Worm (Caenorhabditis elegans) whole organism, L2 larva: ENCODE data around the gene C29F9.9.

Source experiments
- C34F6.9 ChIP-seq: fragments of 150-350 bp; optimal IDR thresholded peaks from 2 replicates; lab custom pipeline; 2014; ENCODE audit warnings: missing biosample characterization, missing genetic modification characterization
- F13H6.1 ChIP-seq: sonication (generic microtip); optimal IDR thresholded peaks from 2 replicates; lab custom pipeline; 2016; ENCODE audit warnings: missing genetic modification characterization, missing compliant biosample characterization
- R02D3.7 ChIP-seq: fragments of 150-350 bp; optimal IDR thresholded peaks from 2 replicates; lab custom pipeline; 2014; ENCODE audit warnings: missing biosample characterization, missing genetic modification characterization
- Y55F3AM.14 ChIP-seq: fragments of 200-800 bp; sonication (Bioruptor generic); optimal IDR thresholded peaks from 2 replicates; lab custom pipeline; 2018; ENCODE audit warnings: mild to moderate bottlenecking, missing genetic modification characterization, missing compliant biosample characterization
- ZK546.5 ChIP-seq: sonication (generic microtip); optimal IDR thresholded peaks from 2 replicates; lab custom pipeline; 2017; ENCODE audit warnings: missing biosample characterization, missing genetic modification characterization
- alr-1 ChIP-seq: fragments of 150-350 bp; optimal IDR thresholded peaks from 2 replicates; lab custom pipeline; 2014; ENCODE audit warnings: missing biosample characterization, missing genetic modification characterization
- aly-2 ChIP-seq: fragments of 150-350 bp; optimal IDR thresholded peaks from 2 replicates; lab custom pipeline; 2014; ENCODE audit warnings: missing biosample characterization, missing genetic modification characterization
- ama-1 ChIP-seq: fragments of 150-350 bp; optimal IDR thresholded peaks from 2 replicates; lab custom pipeline; 2018; ENCODE audit warnings: inconsistent platforms
- blmp-1 ChIP-seq: sonication (generic microtip); optimal IDR thresholded peaks from 2 replicates; lab custom pipeline; 2017; ENCODE audit warnings: missing genetic modification characterization, mild to moderate bottlenecking, missing compliant biosample characterization, antibody characterized with exemption, moderate library complexity; ENCODE audit not compliant: insufficient read depth
- ceh-82 ChIP-seq: fragments of 150-350 bp; optimal IDR thresholded peaks from 2 replicates; lab custom pipeline; 2014; ENCODE audit warnings: missing biosample characterization, missing genetic modification characterization
- crh-2 ChIP-seq: sonication (generic microtip); optimal IDR thresholded peaks from 2 replicates; lab custom pipeline; 2017; ENCODE audit warnings: missing biosample characterization, missing genetic modification characterization
- dmd-4 ChIP-seq: sonication (generic microtip); optimal IDR thresholded peaks from 2 replicates; lab custom pipeline; 2017; ENCODE audit warnings: missing biosample characterization, missing genetic modification characterization
- elt-1 ChIP-seq: fragments of 150-350 bp; optimal IDR thresholded peaks from 2 replicates; lab custom pipeline; 2014; ENCODE audit warnings: missing biosample characterization, missing genetic modification characterization
- elt-3 ChIP-seq: sonication (generic microtip); optimal IDR thresholded peaks from 2 replicates; lab custom pipeline; 2017; ENCODE audit warnings: missing biosample characterization, missing genetic modification characterization
- gmeb-1 ChIP-seq: fragments of 150-350 bp; optimal IDR thresholded peaks from 2 replicates; lab custom pipeline; 2014; ENCODE audit warnings: missing biosample characterization, missing genetic modification characterization
- lin-11 ChIP-seq: fragments of 150-350 bp; sonication (generic microtip); optimal IDR thresholded peaks from 2 replicates; lab custom pipeline; 2014; ENCODE audit warnings: missing biosample characterization, missing genetic modification characterization, inconsistent platforms, mixed read lengths
- lin-13 ChIP-seq: fragments of 150-350 bp; optimal IDR thresholded peaks from 2 replicates; lab custom pipeline; 2014; ENCODE audit warnings: missing biosample characterization, missing genetic modification reagents, missing genetic modification characterization
- lsy-2 ChIP-seq, 2 experiments: fragments of 150-350 bp in 1 of 2; sonication (generic microtip) in 1 of 2; optimal IDR thresholded peaks; 2 replicates each; lab custom pipeline; 2014 to 2017; ENCODE audit warnings: missing biosample characterization in 2 of 2, missing genetic modification characterization in 2 of 2
- mab-5 ChIP-seq: fragments of 150-350 bp; optimal IDR thresholded peaks from 2 replicates; lab custom pipeline; 2014; ENCODE audit warnings: missing biosample characterization, missing genetic modification characterization
- mdl-1 ChIP-seq, 2 experiments: fragments of 150-350 bp in 1 of 2; sonication (generic microtip) in 1 of 2; optimal IDR thresholded peaks; 2 replicates each; lab custom pipeline; 2017; ENCODE audit warnings: missing biosample characterization in 2 of 2, missing genetic modification characterization in 2 of 2
- nhr-10 ChIP-seq: sonication (generic microtip); optimal IDR thresholded peaks from 2 replicates; lab custom pipeline; 2017; ENCODE audit warnings: missing biosample characterization, missing genetic modification characterization
- nhr-11 ChIP-seq: fragments of 150-350 bp; optimal IDR thresholded peaks from 2 replicates; lab custom pipeline; 2014; ENCODE audit warnings: missing biosample characterization, missing genetic modification characterization
- nhr-12 ChIP-seq: fragments of 150-350 bp; optimal IDR thresholded peaks from 2 replicates; lab custom pipeline; 2014; ENCODE audit warnings: missing biosample characterization, missing genetic modification characterization
- nhr-129 ChIP-seq: fragments of 150-350 bp; optimal IDR thresholded peaks from 2 replicates; lab custom pipeline; 2014; ENCODE audit warnings: missing biosample characterization, missing genetic modification characterization
- nhr-21 ChIP-seq: fragments of 150-350 bp; optimal IDR thresholded peaks from 2 replicates; lab custom pipeline; 2014; ENCODE audit warnings: missing biosample characterization, missing genetic modification characterization
- nhr-25 ChIP-seq: fragments of 150-350 bp; sonication (generic microtip); optimal IDR thresholded peaks from 3 replicates; lab custom pipeline; 2014; ENCODE audit warnings: missing biosample characterization, missing genetic modification characterization
- nhr-77 ChIP-seq: fragments of 150-350 bp; optimal IDR thresholded peaks from 2 replicates; lab custom pipeline; 2014; ENCODE audit warnings: missing biosample characterization, missing genetic modification characterization
- peb-1 ChIP-seq: fragments of 150-350 bp; optimal IDR thresholded peaks from 2 replicates; lab custom pipeline; 2014; ENCODE audit warnings: missing biosample characterization, missing genetic modification characterization
- sem-4 ChIP-seq: fragments of 150-350 bp; optimal IDR thresholded peaks from 2 replicates; lab custom pipeline; 2014; ENCODE audit warnings: missing biosample characterization, missing genetic modification reagents, missing genetic modification characterization
- sma-9 ChIP-seq, 2 experiments: fragments of 150-350 bp in 1 of 2; sonication (generic microtip) in 1 of 2; optimal IDR thresholded peaks; 2 replicates each; lab custom pipeline; 2014 to 2016; ENCODE audit warnings: missing genetic modification characterization in 2 of 2, mild to moderate bottlenecking in 1 of 2, missing biosample characterization in 1 of 2, missing compliant biosample characterization in 1 of 2, missing genetic modification reagents in 1 of 2, moderate library complexity in 1 of 2
- snpc-4 ChIP-seq: fragments of 150-350 bp; optimal IDR thresholded peaks from 2 replicates; lab custom pipeline; 2014; ENCODE audit warnings: missing biosample characterization, missing genetic modification characterization
- unc-55 ChIP-seq: fragments of 150-350 bp; sonication (generic microtip); optimal IDR thresholded peaks from 3 replicates; lab custom pipeline; 2014; ENCODE audit warnings: missing biosample characterization, missing genetic modification reagents, missing genetic modification characterization
- unc-62 ChIP-seq: fragments of 150-350 bp; optimal IDR thresholded peaks from 2 replicates; lab custom pipeline; 2014; ENCODE audit warnings: missing biosample characterization, missing genetic modification reagents, missing genetic modification characterization
- zag-1 ChIP-seq: fragments of 150-350 bp; optimal IDR thresholded peaks from 2 replicates; lab custom pipeline; 2014; ENCODE audit warnings: missing biosample characterization, missing genetic modification characterization
- ztf-1 ChIP-seq: fragments of 200-800 bp; sonication (Bioruptor generic); conservative IDR thresholded peaks from 2 replicates; pipeline ENCODE4 v1.3.6; 2022; ENCODE audit warnings: missing genetic modification characterization, missing compliant biosample characterization
- ztf-11 ChIP-seq: sonication (generic microtip); optimal IDR thresholded peaks from 2 replicates; lab custom pipeline; 2017; ENCODE audit warnings: missing biosample characterization, missing genetic modification characterization

The C29F9.9 gene

DNA sequence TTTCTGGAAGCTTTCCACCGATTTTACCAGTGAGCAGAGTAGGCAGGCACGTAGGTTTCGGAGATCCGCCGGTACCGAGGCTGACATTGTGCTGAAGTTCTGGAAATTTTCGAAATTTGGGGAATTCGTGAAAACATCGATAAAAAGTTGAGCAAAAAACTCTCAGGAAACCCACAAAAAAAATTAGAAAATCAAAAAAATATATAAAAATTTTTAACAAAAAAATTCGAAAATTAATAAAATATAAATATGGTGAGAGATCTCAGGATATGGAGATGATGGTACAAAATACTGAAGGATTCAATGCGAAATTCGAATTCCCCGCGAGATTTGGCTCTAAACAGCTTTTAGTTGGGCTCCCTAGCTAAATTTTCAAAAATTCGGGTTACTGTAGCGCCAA, 29.1 kb downstream of the C29F9.9 start, which contains the start of gene spt-4:
TSS of gene spt-4 (minus strand) at position 101 of the 400 bp plus-strand sequence.
- no peak for TF ChIP-seq gmeb-1 (tag; lab: Kevin White, UChicago)
- no peak for TF ChIP-seq aly-2 (tag; lab: Kevin White, UChicago)
- TF ChIP-seq nhr-10 (tag; lab: Kevin White, UChicago): no peak
- TF ChIP-seq R02D3.7 (tag; lab: Kevin White, UChicago): no peak
- TF ChIP-seq elt-1 (tag; lab: Kevin White, UChicago): no peak
- no peak for TF ChIP-seq nhr-77
- TF ChIP-seq lsy-2 (tag; optimal IDR thresholded peaks at IDR 0.05; lab: Kevin White, UChicago): no peak
- TF ChIP-seq ztf-1 (GFP tag; lab: Robert Waterston, UW): no peak
- no peak for TF ChIP-seq sma-9 (GFP tag; optimal IDR thresholded peaks at IDR 0.05; lab: Kevin White, UChicago)
- no peak for TF ChIP-seq sma-9 (tag; optimal IDR thresholded peaks at IDR 0.05; lab: Kevin White, UChicago)
- no peak for TF ChIP-seq nhr-11
- TF ChIP-seq nhr-129 (tag; lab: Kevin White, UChicago): no peak
- TF ChIP-seq lin-11 (tag; lab: Kevin White, UChicago): no peak
- TF ChIP-seq mab-5 (tag; lab: Kevin White, UChicago): no peak
- TF ChIP-seq ZK546.5: no peak
- no peak for TF ChIP-seq elt-3 (tag; lab: Kevin White, UChicago)
- no peak for TF ChIP-seq F13H6.1 (tag; lab: Kevin White, UChicago)
- TF ChIP-seq, all 48 proteins: peak for 0

DNA sequence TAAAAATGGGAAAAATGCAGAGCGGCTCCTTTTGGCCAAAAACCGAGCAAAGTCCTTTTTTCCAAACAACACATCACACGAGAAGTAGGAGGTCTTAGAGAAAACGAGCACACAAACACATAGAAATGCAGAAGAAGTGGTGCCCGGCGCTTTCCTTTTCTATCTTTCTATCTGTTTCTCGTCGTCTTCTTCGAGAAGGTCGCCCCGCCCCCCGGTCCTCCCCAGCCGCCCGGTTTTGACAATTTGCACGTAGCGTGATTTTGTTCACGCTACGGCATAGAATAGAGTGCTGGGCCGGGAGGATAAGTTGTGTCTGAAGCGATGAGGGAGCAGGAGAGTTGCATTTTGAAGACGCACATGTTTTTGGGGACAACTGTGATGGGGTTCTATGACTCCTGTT, 31.7 kb downstream of the C29F9.9 start:
- TF ChIP-seq alr-1: no peak
- TF ChIP-seq elt-1 (tag; lab: Kevin White, UChicago): no peak
- peak; percentile 45 for TF ChIP-seq unc-55 (GFP tag; lab: Kevin White, UChicago)
- peak; percentile 52 for TF ChIP-seq C34F6.9
- TF ChIP-seq Y55F3AM.14 (GFP tag; lab: Kevin White, UChicago): peak; percentile 23
- peak in 1 of 2 experiments; percentile 44 for TF ChIP-seq lsy-2 (tag; optimal IDR thresholded peaks at IDR 0.05; lab: Kevin White, UChicago)
- peak; percentile 74 for TF ChIP-seq nhr-129 (tag; lab: Kevin White, UChicago)
- no peak for TF ChIP-seq ceh-82 (tag; lab: Kevin White, UChicago)
- TF ChIP-seq lin-13 (GFP tag; lab: Kevin White, UChicago): peak; percentile 20
- no peak for TF ChIP-seq mdl-1 (tag; optimal IDR thresholded peaks at IDR 0.05; lab: Kevin White, UChicago)
- TF ChIP-seq nhr-10 (tag; lab: Kevin White, UChicago): no peak
- peak; percentile 74 for TF ChIP-seq F13H6.1 (tag; lab: Kevin White, UChicago)
- TF ChIP-seq peb-1: no peak
- peak; percentile 80 for TF ChIP-seq ama-1 (lab: Kevin White, UChicago)
- peak; percentile 37 for TF ChIP-seq sma-9 (GFP tag; optimal IDR thresholded peaks at IDR 0.05; lab: Kevin White, UChicago)
- TF ChIP-seq sma-9 (tag; optimal IDR thresholded peaks at IDR 0.05; lab: Kevin White, UChicago): no peak
- no peak for TF ChIP-seq ztf-11
- TF ChIP-seq nhr-12: no peak
- TF ChIP-seq zag-1: no peak
- no peak for TF ChIP-seq unc-62 (GFP tag; lab: Kevin White, UChicago)
- TF ChIP-seq crh-2 (tag; lab: Kevin White, UChicago): no peak
- no peak for TF ChIP-seq snpc-4 (tag; lab: Kevin White, UChicago)
- peak; percentile 31 for TF ChIP-seq sem-4
- peak; percentile 49 for TF ChIP-seq lin-11 (tag; lab: Kevin White, UChicago)
- no peak for TF ChIP-seq aly-2 (tag; lab: Kevin White, UChicago)
- no peak for TF ChIP-seq dmd-4 (tag; lab: Kevin White, UChicago)
- no peak for TF ChIP-seq R02D3.7 (tag; lab: Kevin White, UChicago)

DNA sequence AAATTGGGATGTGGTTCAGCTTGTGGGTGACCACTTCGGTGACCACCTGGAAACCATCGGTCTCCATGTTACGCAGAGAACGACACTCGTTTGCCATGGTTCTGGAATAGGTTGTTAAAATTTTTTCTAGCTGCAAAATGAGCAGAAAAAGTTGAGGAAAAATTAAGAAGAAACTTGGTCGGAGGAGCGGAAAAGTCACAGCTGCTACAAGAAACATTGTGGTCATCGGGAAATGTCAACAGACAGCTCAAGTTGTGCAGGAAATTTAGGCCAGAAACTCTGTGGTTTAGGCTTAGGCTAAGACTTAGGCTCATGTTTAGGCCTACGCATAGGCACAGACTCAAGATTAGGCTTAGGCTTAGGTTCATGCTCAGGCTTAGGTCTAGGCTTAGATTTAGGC, 32.6 kb downstream of the C29F9.9 start, which contains the start of gene pck-1:
TSS of gene pck-1 (minus strand) at position 101 of the 400 bp plus-strand sequence.
- TF ChIP-seq ama-1 (lab: Kevin White, UChicago) (peak; percentile 17), nhr-129 (tag; lab: Kevin White, UChicago) (no peak)

DNA sequence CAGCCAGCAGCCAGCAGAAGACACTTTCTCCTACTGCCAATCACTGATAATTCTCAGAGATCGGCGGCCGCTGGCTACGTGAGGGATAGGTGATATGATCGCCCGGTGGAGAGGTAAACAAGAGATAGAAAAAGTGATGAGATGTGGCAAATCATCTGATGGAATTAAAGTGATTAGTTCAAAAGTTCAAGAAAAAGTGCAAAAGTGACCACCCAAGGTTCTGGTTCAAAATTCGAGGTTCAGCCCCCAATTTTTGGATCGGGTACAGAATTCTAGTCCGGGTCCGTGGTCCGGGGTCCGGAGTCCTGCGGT, 33.1 kb downstream of the C29F9.9 start:
- TF ChIP-seq sma-9 (GFP tag; optimal IDR thresholded peaks at IDR 0.05; lab: Kevin White, UChicago) (peak; percentile 44), sma-9 (tag; optimal IDR thresholded peaks at IDR 0.05; lab: Kevin White, UChicago) (no peak), F13H6.1 (tag; lab: Kevin White, UChicago) (peak; percentile 54), nhr-129 (tag; lab: Kevin White, UChicago) (peak; percentile 63), blmp-1 (tag; lab: Kevin White, UChicago) (no peak), Y55F3AM.14 (GFP tag; lab: Kevin White, UChicago) (no peak), nhr-77 (no peak), nhr-21 (no peak), nhr-25 (tag; lab: Kevin White, UChicago) (no peak), gmeb-1 (tag; lab: Kevin White, UChicago) (no peak), dmd-4 (tag; lab: Kevin White, UChicago) (no peak), sem-4 (no peak), lin-11 (tag; lab: Kevin White, UChicago) (peak; percentile 9), mdl-1 (tag; optimal IDR thresholded peaks at IDR 0.05; lab: Kevin White, UChicago) (no peak), ZK546.5 (no peak), nhr-12 (no peak), C34F6.9 (peak; percentile 15)
